Fruit fly (Drosophila melanogaster): ENCODE measurements around the gene yip2.

yip2 gene

DNA sequence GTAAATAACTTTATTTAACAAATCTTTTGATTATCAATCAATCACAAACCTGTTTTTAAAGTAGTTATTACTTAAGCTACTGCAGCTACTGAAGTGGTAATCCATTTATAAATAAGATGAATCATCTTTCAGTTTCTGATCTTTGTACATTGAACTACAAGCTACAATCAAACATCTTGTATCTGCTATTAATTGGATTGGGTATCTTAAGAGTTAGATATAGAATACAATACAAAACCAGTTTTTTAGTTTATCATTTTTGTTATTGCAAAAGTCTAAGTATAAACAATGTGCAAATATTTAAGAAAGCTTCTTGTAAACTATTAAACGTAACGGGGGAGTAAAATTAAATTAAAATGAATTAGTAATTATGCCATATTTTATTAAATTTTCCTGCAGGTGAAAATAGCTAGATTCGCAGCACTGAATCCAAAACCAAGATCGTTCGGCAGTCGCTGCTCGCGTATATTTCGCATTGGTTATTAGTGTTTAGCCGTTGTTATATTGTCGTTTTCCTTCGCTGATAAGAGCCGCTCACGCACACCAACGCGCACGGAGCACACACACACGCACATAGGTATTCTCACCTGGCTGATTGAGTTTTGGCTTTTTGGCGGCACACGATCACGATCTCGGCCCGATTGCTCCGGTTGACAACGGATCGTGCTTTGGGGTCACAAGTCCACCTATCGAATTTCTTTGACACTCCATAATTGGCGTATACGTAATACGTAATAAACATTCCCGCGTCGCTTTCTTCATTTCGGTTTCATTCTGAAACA is 32.9 kb downstream of the yip2 start (continued):
- TF ChIP-seq CG6813 (GFP tag; optimal IDR thresholded peaks at IDR 0.05) (no peak), Pdp1 (GFP tag; optimal IDR thresholded peaks at IDR 0.05) (peak in 1 of 2 experiments; percentile 62), hth (optimal IDR thresholded peaks at IDR 0.05) (no peak), amos (GFP tag; IDR thresholded peaks at IDR 0.05; ENCODE audit: partially characterized antibody) (peak; percentile 19; the same call in 1 of the 2 replicates), CG34422 (GFP tag; IDR thresholded peaks at IDR 0.05) (peak; percentile 21; the same call in 1 of the 3 replicates), dysf (GFP tag; IDR thresholded peaks at IDR 0.05) (no peak), ab (GFP tag; optimal IDR thresholded peaks at IDR 0.05) (no peak), CG18599 (GFP tag; optimal IDR thresholded peaks at IDR 0.05) (peak; percentile 8), Sin3A (optimal IDR thresholded peaks at IDR 0.05) (no peak), onecut (GFP tag; IDR thresholded peaks at IDR 0.05) (no peak), jumu (GFP tag; optimal IDR thresholded peaks at IDR 0.05) (no peak), HmgZ (tag; optimal IDR thresholded peaks at IDR 0.05) (peak; percentile 8), Xbp1 (GFP tag; optimal IDR thresholded peaks at IDR 0.05) (no peak), CG13894 (tag; optimal IDR thresholded peaks at IDR 0.05) (peak; percentile 52), CG14050 (GFP tag; IDR thresholded peaks at IDR 0.05) (no peak), Dll (GFP tag; IDR thresholded peaks at IDR 0.05; ENCODE audit: partially characterized antibody) (no peak), psq (GFP tag; optimal IDR thresholded peaks at IDR 0.05) (no peak), CG5180 (GFP tag; optimal IDR thresholded peaks at IDR 0.05) (no peak), Sry-δ (GFP tag; optimal IDR thresholded peaks at IDR 0.05) (no peak), Oaz (GFP tag; IDR thresholded peaks at IDR 0.05) (no peak), Kr (GFP tag; optimal IDR thresholded peaks at IDR 0.05) (no peak), bigmax (GFP tag; optimal IDR thresholded peaks at IDR 0.05) (no peak), tio (GFP tag; optimal IDR thresholded peaks at IDR 0.05) (no peak), slou (GFP tag; optimal IDR thresholded peaks at IDR 0.05) (no peak), dm (GFP tag; optimal IDR thresholded peaks at IDR 0.05) (no peak), CG17361 (GFP tag; IDR thresholded peaks at IDR 0.05) (peak; percentile 22; the same call in 1 of the 3 replicates), Neu2 (GFP tag; optimal IDR thresholded peaks at IDR 0.05; ENCODE audit: borderline replicate concordance) (no peak), unc-4 (GFP tag; IDR thresholded peaks at IDR 0.05; ENCODE audit: partially characterized antibody) (no peak), H15 (GFP tag; IDR thresholded peaks at IDR 0.05) (no peak), Elba2 (GFP tag; optimal IDR thresholded peaks at IDR 0.05) (no peak), row (GFP tag; IDR thresholded peaks at IDR 0.05) (peak; percentile 60), hbn (GFP tag; IDR thresholded peaks at IDR 0.05; ENCODE audit: partially characterized antibody) (no peak), CG6254 (GFP tag; optimal IDR thresholded peaks at IDR 0.05) (no peak), CG7556 (GFP tag; optimal IDR thresholded peaks at IDR 0.05) (peak; percentile 12), GATAe (GFP tag; conservative IDR thresholded peaks at IDR 0.05) (0 out of 2 replicates have a peak, but pooled peaks have one; percentile 20), gem (tag; optimal IDR thresholded peaks at IDR 0.05) (peak; percentile 5), Fer3 (tag; optimal IDR thresholded peaks at IDR 0.05) (no peak), grau (tag; optimal IDR thresholded peaks at IDR 0.05) (no peak), CG16815 (GFP tag; optimal IDR thresholded peaks at IDR 0.05) (no peak), D19B (GFP tag; optimal IDR thresholded peaks at IDR 0.05) (no peak), tin (GFP tag; optimal IDR thresholded peaks at IDR 0.05) (no peak), CG33213 (GFP tag; optimal IDR thresholded peaks at IDR 0.05) (no peak), Dref (GFP tag; IDR thresholded peaks at IDR 0.05) (no peak), esg (GFP tag; conservative IDR thresholded peaks at IDR 0.05) (no peak), CG43689 (GFP tag; IDR thresholded peaks at IDR 0.05) (no peak), tap (tag; optimal IDR thresholded peaks at IDR 0.05) (no peak), CG10543 (GFP tag; optimal IDR thresholded peaks at IDR 0.05) (peak; percentile 27), CG11695 (GFP tag; IDR thresholded peaks at IDR 0.05) (no peak), CG4424 (GFP tag; optimal IDR thresholded peaks at IDR 0.05) (no peak), CG6689 (GFP tag; IDR thresholded peaks at IDR 0.05) (no peak)

Data from whole organism, embryonic.